Worm (Caenorhabditis elegans) whole organism, L4/young adult: ENCODE data around the gene spp-14.

ENCODE experiments used
- W03F9.2 ChIP-seq: fragments of 150-350 bp; optimal IDR thresholded peaks from 2 replicates; lab custom pipeline; 2014; ENCODE audit warnings: missing biosample characterization, missing genetic modification characterization
- dao-5 ChIP-seq: sonication (generic microtip); optimal IDR thresholded peaks from 2 replicates; lab custom pipeline; 2016; ENCODE audit warnings: missing genotype, missing genetic modification characterization, moderate library complexity, missing compliant biosample characterization
- him-1 ChIP-seq: sonication (generic microtip); optimal IDR thresholded peaks from 2 replicates; lab custom pipeline; 2016; ENCODE audit warnings: missing genotype, missing genetic modification reagents, missing genetic modification characterization, missing compliant biosample characterization

Gene spp-14

DNA sequence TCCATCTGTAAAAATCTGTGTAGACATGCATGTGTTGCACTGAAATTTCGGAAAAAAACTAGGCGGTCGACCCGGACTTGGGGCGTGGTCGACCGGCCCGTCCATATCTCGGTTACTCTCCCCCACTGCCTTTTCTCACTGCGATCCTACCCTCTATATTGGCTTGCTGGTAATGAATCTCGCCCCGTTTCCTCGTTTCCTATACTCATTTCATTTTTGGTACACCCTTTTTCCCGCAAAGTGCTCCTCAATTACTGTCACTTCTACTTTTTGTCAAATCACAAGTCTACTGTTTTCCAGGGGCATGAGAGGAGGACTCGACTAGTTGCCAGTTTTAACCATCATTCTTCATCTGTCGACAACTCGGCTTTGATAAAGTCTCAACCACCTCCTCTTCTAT lies 6.8 kb upstream of the spp-14 start, which contains the start of gene K09F5.6:
K09F5.6 (plus strand) TSS at position 301 of the 400 bp plus-strand sequence.
- TF ChIP-seq dao-5: no peak
- TF ChIP-seq him-1: no peak
- TF ChIP-seq W03F9.2 (tag; lab: Kevin White, UChicago): no peak

DNA sequence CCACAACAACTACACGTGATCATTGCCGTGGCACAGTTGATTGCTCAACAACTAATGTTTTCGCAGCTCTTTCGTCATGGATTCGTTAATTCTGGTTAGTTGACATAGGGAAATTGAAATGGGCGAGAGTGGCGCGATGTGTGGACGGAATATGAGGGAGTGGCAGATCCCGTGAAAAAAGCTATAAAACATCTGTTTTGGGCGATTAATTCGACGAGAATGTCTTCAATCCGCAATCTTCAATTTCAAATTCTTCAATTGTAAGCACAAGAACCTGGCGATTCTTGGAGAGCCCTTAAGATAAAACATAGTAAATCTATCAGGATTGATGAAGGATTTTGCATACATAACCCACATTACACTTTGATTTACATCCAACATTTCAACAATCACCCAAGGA lies 5.2 kb upstream of the spp-14 start:
- TF ChIP-seq dao-5 (no peak), him-1 (no peak), W03F9.2 (tag; lab: Kevin White, UChicago) (no peak)

DNA sequence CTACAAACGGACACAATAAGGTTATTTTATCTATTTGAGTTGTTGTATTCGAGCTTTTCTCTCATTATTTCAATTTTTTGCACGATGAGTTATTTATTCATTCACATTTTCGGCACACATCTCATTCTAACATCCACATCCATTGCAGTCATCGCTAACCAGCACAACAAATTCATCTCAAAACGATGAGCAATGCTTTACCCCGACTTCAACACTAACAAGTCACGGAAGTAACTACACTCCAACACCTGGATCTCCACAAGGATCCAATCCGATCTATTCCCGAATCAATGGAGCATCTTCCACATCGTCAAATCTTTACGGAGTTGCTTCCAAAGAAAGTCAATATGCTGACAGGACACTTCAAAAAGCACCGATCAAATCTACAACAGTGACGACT lies 1.7 kb upstream of the spp-14 start:
- no peak for TF ChIP-seq dao-5
- TF ChIP-seq him-1: no peak
- TF ChIP-seq W03F9.2 (tag; lab: Kevin White, UChicago): no peak

DNA sequence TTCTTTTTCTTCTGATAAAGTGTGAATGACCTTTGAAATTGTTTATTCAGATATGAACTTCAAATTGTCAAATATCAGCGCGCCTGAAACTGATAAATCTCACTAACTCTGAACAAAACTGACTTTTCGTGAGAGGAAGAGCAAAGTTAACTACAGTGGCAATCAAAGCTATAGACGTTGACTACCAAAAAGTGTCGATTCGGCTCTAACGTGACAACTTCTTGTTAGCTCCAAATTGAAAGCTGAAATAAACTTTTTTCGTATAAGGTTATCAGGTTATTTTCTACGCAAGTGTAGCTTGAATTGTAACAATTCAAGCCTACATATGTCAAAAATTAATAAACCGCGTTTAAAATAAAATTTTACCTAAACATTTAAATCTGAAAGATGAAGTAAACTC lies 572 bp downstream of the spp-14 start:
- TF ChIP-seq him-1: no peak
- no peak for TF ChIP-seq dao-5
- no peak for TF ChIP-seq W03F9.2 (tag; lab: Kevin White, UChicago)

DNA sequence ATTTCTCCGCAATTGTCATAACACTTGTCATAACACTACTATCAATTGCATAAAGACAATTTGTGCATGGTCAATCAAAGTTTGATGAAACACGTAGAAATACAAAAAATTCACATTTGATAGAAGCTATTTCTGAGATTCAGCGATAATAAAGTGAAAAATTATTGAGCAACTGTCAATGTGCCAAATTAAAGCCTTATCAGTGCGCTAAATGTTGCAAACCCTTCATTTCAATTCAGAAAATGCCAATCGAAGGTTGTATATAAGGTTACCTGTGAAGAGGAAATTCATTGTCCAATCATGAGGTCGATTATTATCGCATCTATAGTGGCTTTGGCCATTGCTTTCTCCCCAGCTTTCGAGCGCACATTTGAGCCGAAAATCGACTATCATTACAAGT lies 1.8 kb downstream of the spp-14 start, which contains the start of gene vit-1:
vit-1 (plus strand) TSS at position 289 of the 400 bp plus-strand sequence.
- TF ChIP-seq W03F9.2 (tag; lab: Kevin White, UChicago) (no peak), him-1 (no peak), dao-5 (no peak)

DNA sequence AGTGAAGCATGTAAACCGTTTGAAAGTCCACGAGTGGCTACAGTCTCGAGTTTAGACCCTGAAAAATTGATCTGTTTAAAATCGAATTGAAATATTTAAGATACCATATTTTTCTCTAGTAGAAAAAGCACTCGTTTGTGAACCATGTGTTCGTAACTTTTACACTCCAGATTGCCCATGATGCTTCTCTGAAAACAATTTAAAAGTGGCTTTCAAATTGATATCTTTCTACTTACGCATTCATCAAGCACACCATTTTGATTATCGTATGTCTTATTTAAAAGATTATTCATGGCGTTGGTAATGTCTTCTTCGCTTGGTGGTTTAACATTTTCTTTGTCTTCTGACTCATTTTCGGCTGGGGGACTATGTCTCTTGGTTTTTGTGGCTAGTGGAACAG lies 7.8 kb downstream of the spp-14 start:
- TF ChIP-seq W03F9.2 (tag; lab: Kevin White, UChicago) (no peak), him-1 (no peak), dao-5 (no peak)

DNA sequence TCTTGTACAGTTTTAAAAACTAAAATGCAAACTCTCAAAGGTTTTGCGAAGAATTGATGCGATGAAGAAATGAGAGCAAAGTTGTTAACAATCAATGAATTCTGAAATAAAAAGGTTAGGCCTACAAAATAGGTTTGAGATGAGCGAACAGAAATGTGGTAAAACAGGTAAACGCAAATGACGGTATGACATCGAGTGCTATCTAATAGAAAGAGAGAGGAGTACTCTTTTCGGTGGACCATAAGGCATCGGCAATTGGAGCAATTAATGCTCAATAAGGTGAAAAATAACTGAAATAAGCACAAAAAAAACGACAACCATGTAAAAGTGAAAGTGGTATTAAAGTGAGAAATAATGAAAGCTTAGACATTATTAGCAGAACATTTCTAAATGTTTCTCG lies 10.4 kb downstream of the spp-14 start, which contains the start of gene set-12:
set-12 (minus strand) TSS at position 101 of the 400 bp plus-strand sequence.
- TF ChIP-seq dao-5 (no peak), him-1 (no peak), W03F9.2 (tag; lab: Kevin White, UChicago) (no peak)

DNA sequence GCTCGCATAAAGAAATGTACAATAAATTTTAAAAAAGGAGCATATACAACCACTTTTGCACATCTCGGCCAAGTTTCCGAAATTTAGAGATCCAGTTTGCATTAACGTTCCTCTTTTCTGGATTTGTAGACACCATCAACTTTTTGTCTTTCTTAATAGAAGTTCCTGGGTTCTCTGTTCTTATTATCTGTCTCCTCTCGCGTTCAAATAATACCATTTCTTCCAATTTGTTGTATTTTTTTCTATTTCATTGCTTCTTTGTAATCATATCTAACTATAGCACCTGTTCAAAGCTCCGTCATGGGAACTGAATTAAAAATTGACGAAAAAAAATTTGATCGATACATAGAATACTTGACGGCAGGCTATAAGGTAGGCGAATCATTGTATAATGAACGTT lies 13.6 kb downstream of the spp-14 start, which contains the start of gene K09F5.1:
K09F5.1 (plus strand) TSS at position 301 of the 400 bp plus-strand sequence.
- no peak for TF ChIP-seq dao-5

DNA sequence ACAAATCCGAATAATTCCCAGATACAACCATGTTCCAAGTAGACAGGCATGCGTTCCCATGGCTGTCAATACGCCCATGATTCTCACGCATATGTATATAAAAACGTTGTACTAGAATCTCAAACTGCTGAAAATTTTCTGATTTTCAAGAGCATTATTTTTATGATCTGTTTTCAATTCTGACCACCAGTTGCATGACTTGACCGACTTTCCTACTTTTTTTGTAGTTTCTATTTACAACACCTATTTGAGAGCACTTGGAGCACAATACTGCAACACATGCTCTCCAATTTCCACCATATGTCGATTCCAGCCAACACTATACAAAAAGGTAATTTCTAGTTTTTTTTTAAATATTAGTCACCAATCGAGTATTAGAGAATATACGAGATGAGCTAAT lies 18.2 kb downstream of the spp-14 start, which contains the start of gene ref-2:
ref-2 (plus strand) TSS at position 301 of the 400 bp plus-strand sequence.
- TF ChIP-seq him-1: no peak
- TF ChIP-seq W03F9.2 (tag; lab: Kevin White, UChicago): no peak
- TF ChIP-seq dao-5: no peak

DNA sequence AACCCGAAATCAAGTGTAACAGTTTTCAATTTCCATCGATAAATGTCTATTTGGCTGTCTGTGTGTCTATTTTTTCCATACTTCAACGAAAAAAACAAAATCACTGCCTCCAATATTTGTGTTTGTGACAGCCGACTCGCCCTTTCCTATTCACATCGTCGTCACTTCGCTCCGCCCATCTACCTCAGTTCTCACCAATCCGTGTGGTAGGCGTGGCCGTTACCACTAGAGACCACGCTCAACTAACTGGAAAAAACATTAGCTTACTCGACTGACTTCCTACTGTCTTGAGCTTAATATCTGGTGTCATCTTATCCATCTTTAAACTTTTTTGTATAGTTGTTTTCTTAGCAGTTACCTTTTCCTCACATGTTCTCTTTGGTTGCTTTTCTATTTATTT lies 19.6 kb downstream of the spp-14 start:
- TF ChIP-seq W03F9.2 (tag; lab: Kevin White, UChicago) (no peak), him-1 (no peak), dao-5 (no peak)

DNA sequence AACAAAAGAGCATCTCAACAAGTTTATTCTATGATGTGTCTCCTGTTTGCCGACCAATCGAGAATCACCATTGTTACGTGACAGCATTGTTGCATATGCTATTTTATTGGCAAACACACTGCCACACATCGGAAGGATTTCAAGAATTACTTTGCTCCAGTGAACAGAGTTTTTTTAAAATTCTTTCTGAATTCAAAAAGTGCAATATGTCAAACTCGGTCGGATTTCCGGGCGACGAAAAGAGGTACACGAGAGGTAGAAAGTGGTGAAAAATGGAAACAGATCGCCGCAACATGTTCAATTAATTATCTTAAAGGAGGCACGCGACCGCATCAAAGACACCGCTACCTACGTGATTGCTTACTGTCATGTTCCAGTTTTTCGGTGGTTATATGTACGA lies 24.3 kb downstream of the spp-14 start:
- TF ChIP-seq dao-5 (no peak), W03F9.2 (tag; lab: Kevin White, UChicago) (no peak), him-1 (no peak)

DNA sequence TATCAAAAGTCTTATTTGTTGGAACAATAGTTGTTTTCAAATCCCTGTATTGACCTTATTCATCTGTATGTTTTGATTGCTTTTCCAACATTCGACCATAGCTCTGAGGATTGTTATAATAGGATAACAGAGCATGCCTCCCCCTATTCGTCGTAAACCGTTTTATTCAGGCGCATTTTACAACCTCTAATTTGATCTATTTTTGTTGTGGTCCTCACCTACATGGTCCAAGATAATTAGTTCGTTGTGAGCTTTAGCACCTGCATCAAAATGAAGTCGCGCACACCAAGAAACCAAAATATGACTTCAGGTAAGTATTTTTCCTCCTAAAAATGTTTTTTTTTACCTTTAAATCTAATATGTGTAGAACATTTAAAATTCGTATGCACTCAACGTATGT lies 27.0 kb downstream of the spp-14 start, which contains the start of gene deg-1:
deg-1 (plus strand) TSS at position 301 of the 400 bp plus-strand sequence.
- TF ChIP-seq dao-5: no peak
- TF ChIP-seq him-1: no peak
- no peak for TF ChIP-seq W03F9.2 (tag; lab: Kevin White, UChicago)

DNA sequence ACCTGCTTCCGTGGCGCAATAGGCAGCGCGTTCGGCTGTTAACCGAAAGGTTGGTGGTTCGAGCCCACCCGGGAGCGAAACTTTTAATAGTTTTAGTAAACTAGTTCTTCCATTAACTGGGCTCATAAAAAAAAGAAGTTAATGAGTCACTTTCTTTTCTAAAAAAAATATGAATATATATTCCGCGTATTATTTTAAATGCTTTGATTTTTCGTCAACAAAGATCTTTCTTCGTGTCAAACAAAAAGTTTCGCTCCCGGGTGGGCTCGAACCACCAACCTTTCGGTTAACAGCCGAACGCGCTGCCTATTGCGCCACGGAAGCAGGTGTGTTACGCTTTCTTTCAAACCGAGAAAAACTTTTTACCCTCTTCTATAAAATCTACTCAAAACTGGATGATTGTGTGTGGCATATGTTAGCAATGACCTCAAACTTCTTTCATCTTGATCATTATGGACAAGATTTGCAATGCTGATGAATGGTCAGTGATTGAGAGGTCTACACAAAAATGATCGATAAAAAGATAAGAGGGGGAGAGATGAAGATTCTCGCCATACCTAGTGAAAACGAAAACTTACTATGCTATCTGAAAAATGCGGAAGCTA lies 48.0 kb downstream of the spp-14 start:
- TF ChIP-seq him-1: no peak
- TF ChIP-seq dao-5: peak; percentile 40
- TF ChIP-seq W03F9.2 (tag; lab: Kevin White, UChicago): no peak
